Fruit fly (Drosophila melanogaster): ENCODE results near the gene CG4408.

CG4408 gene

DNA sequence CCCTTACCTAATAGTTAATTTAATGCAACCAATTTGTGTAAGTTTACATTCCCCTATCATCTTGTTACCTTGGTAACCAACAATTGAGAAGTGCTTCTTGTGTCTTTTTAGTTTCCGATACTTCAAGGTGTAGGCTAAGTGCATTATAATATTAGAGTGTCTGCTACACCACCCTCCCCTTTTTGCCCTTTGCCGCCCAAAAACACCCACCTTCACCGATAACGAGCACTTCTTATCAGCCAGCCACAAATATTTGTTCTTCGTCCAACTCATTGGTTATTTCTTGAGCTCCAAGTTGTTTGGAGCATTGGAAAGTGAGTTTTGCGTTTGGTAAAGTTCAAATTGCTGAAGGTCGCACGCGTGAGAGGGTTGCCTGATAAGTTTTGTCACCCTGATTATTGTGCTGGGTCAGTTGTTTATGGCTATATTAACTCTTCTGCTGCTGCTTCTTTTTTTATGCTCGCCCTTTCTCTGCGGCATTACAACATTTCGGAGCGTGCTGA lies 31.5 kb downstream of the CG4408 start (continued):
- TF ChIP-seq corto (GFP tag; optimal IDR thresholded peaks at IDR 0.05) (no peak), HHEX (GFP tag; optimal IDR thresholded peaks at IDR 0.05) (peak; percentile 16), jumu (GFP tag; optimal IDR thresholded peaks at IDR 0.05) (no peak), CG18476 (GFP tag; optimal IDR thresholded peaks at IDR 0.05) (peak; percentile 77), jigr1 (GFP tag; IDR thresholded peaks at IDR 0.05) (no peak), Spps (tag; optimal IDR thresholded peaks at IDR 0.05) (no peak), CG9609 (GFP tag; optimal IDR thresholded peaks at IDR 0.05) (peak; percentile 13), CG31388 (GFP tag; optimal IDR thresholded peaks at IDR 0.05) (no peak), HLH4C (GFP tag; IDR thresholded peaks at IDR 0.05; ENCODE audit: partially characterized antibody) (no peak), Doc3 (GFP tag; IDR thresholded peaks at IDR 0.05; ENCODE audit: partially characterized antibody) (no peak), CoRest (tag; optimal IDR thresholded peaks at IDR 0.05) (no peak), CG1603 (tag; optimal IDR thresholded peaks at IDR 0.05) (peak; percentile 45), CG9727 (GFP tag; optimal IDR thresholded peaks at IDR 0.05) (no peak), Drgx (GFP tag; IDR thresholded peaks at IDR 0.05) (no peak), zfh1 (GFP tag; IDR thresholded peaks at IDR 0.05) (no peak), Poxn (GFP tag; IDR thresholded peaks at IDR 0.05) (no peak), dati (GFP tag; IDR thresholded peaks at IDR 0.05) (no peak), CG4424 (GFP tag; optimal IDR thresholded peaks at IDR 0.05) (no peak), schlank (tag; optimal IDR thresholded peaks at IDR 0.05) (no peak), Med (GFP tag) (peak; percentile 84), CG15514 (GFP tag; optimal IDR thresholded peaks at IDR 0.05) (peak; percentile 20), CG10565 (GFP tag; optimal IDR thresholded peaks at IDR 0.05) (no peak), Ada2b (GFP tag; IDR thresholded peaks at IDR 0.05) (peak; percentile 19; the same call in 1 of the 2 replicates), CG6854 (GFP tag; optimal IDR thresholded peaks at IDR 0.05) (no peak), fd96Cb (tag; optimal IDR thresholded peaks at IDR 0.05) (no peak), sens (GFP tag) (peak; percentile 26), Oaz (GFP tag; IDR thresholded peaks at IDR 0.05) (no peak), CG10959 (GFP tag; IDR thresholded peaks at IDR 0.05) (no peak), CG9876 (GFP tag; optimal IDR thresholded peaks at IDR 0.05) (no peak), ash1 (GFP tag; optimal IDR thresholded peaks at IDR 0.05) (no peak), sisA (GFP tag; IDR thresholded peaks at IDR 0.05) (no peak), CG17385 (GFP tag; optimal IDR thresholded peaks at IDR 0.05) (no peak), prd (optimal IDR thresholded peaks at IDR 0.05) (no peak), prd (GFP tag; IDR thresholded peaks at IDR 0.05) (peak; percentile 17; the same call in 1 of the 3 replicates), pros (GFP tag; optimal IDR thresholded peaks at IDR 0.05) (peak; percentile 40), CG12744 (GFP tag; optimal IDR thresholded peaks at IDR 0.05) (no peak), tap (tag; optimal IDR thresholded peaks at IDR 0.05) (no peak), CG31224 (GFP tag; IDR thresholded peaks at IDR 0.05) (0 out of 2 replicates have a peak, but pooled peaks have one; percentile 19), Neu2 (GFP tag; optimal IDR thresholded peaks at IDR 0.05; ENCODE audit: borderline replicate concordance) (no peak), HmgZ (tag; optimal IDR thresholded peaks at IDR 0.05) (peak; percentile 8), CG2889 (GFP tag; IDR thresholded peaks at IDR 0.05) (0 out of 3 replicates have a peak, but pooled peaks have one; percentile 32), mirr (GFP tag; optimal IDR thresholded peaks at IDR 0.05) (peak; percentile 57), CG1529 (GFP tag; optimal IDR thresholded peaks at IDR 0.05) (no peak), gro (GFP tag; optimal IDR thresholded peaks at IDR 0.05) (no peak), CG11560 (tag; IDR thresholded peaks at IDR 0.05) (no peak), Hr78 (GFP tag; optimal IDR thresholded peaks at IDR 0.05) (peak in 1 of 2 experiments; percentile 88), Fer1 (GFP tag; optimal IDR thresholded peaks at IDR 0.05) (no peak), tin (GFP tag; optimal IDR thresholded peaks at IDR 0.05) (no peak), ATbp (GFP tag; optimal IDR thresholded peaks at IDR 0.05) (no peak), odd (GFP tag; optimal IDR thresholded peaks at IDR 0.05) (no peak), en (GFP tag; optimal IDR thresholded peaks at IDR 0.05) (no peak)

Data from whole organism, embryonic.